Worm (Caenorhabditis elegans) whole organism, mixed stage, embryonic: ENCODE results near the gene srw-59.

Source experiments
- elt-3 ChIP-seq: fragments of 150-350 bp; optimal IDR thresholded peaks from 2 replicates; lab custom pipeline; 2014; ENCODE audit warnings: missing biosample characterization, missing genetic modification characterization
- hlh-1 ChIP-seq: fragments of 150-350 bp; optimal IDR thresholded peaks from 2 replicates; lab custom pipeline; 2014; ENCODE audit warnings: missing biosample characterization, missing genetic modification reagents, missing genetic modification characterization
- lin-13 ChIP-seq: fragments of 150-350 bp; optimal IDR thresholded peaks from 2 replicates; lab custom pipeline; 2014; ENCODE audit warnings: missing biosample characterization, missing genetic modification characterization
- lsy-2 ChIP-seq: fragments of 150-350 bp; optimal IDR thresholded peaks from 2 replicates; lab custom pipeline; 2014; ENCODE audit warnings: missing biosample characterization, missing genetic modification characterization
- mep-1 ChIP-seq: fragments of 150-350 bp; optimal IDR thresholded peaks from 2 replicates; lab custom pipeline; 2017; ENCODE audit warnings: missing biosample characterization, missing genetic modification reagents, missing genetic modification characterization, inconsistent platforms
- nhr-12 ChIP-seq: fragments of 150-350 bp; optimal IDR thresholded peaks from 2 replicates; lab custom pipeline; 2014; ENCODE audit warnings: missing biosample characterization, missing genetic modification characterization
- nhr-237 ChIP-seq: fragments of 150-350 bp; optimal IDR thresholded peaks from 2 replicates; lab custom pipeline; 2014; ENCODE audit warnings: missing biosample characterization, missing genetic modification characterization
- nhr-76 ChIP-seq: sonication (generic microtip); optimal IDR thresholded peaks from 2 replicates; lab custom pipeline; 2017; ENCODE audit warnings: missing biosample characterization, missing genetic modification characterization
- pha-4 ChIP-seq: fragments of 150-350 bp; optimal IDR thresholded peaks from 2 replicates; lab custom pipeline; 2018; ENCODE audit warnings: missing biosample characterization, missing genetic modification reagents, missing genetic modification characterization
- snpc-4 ChIP-seq: fragments of 150-350 bp; optimal IDR thresholded peaks from 2 replicates; lab custom pipeline; 2014; ENCODE audit warnings: missing biosample characterization, missing genetic modification characterization
- tbx-8 ChIP-seq: fragments of 200-800 bp; sonication (Bioruptor generic); optimal IDR thresholded peaks from 2 replicates; lab custom pipeline; 2018; ENCODE audit warnings: mild to moderate bottlenecking, missing genetic modification characterization, moderate library complexity, missing compliant biosample characterization
- unc-39 ChIP-seq: fragments of 150-350 bp; optimal IDR thresholded peaks from 2 replicates; lab custom pipeline; 2014; ENCODE audit warnings: missing biosample characterization, missing genetic modification characterization
- unc-62 ChIP-seq: fragments of 150-350 bp; optimal IDR thresholded peaks from 2 replicates; lab custom pipeline; 2014; ENCODE audit warnings: missing biosample characterization, missing genetic modification reagents, missing genetic modification characterization

ce11 chrV:15950903-15951302 is at the start of gene srw-59:
- TF ChIP-seq hlh-1 (tag; lab: Kevin White, UChicago) (no peak), mep-1 (tag; lab: Kevin White, UChicago) (no peak), lsy-2 (tag; lab: Kevin White, UChicago) (no peak), unc-62 (GFP tag; lab: Kevin White, UChicago) (no peak), pha-4 (tag; lab: Kevin White, UChicago) (no peak), elt-3 (tag; lab: Kevin White, UChicago) (no peak), nhr-12 (tag; lab: Kevin White, UChicago) (no peak), tbx-8 (no peak), nhr-76 (tag; lab: Kevin White, UChicago) (no peak), lin-13 (tag; lab: Kevin White, UChicago) (no peak), nhr-237 (tag; lab: Kevin White, UChicago) (no peak), snpc-4 (tag; lab: Kevin White, UChicago) (no peak), unc-39 (tag; lab: Kevin White, UChicago) (no peak)
